Worm (Caenorhabditis elegans): Measurements from ENCODE around the gene F13E9.16.

Gene F13E9.16

DNA sequence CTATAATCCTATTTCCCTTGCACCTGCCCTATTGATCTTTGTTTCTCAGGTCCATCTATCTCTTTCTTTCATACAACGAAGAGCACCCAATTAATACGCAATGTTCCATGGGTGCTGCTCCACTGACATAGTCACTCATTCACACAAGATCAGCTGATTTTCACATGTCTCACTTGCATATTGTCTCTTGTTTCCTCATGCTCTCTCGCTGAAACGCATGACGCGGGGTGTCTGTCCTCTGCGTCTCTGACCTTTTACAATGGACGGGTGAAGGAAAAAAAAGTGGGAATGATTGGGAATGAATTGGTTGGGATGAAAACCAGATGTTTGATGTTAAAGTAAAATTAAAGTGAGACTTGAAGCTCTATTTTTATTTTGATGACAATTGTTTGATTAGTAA, 48.2 kb upstream of the F13E9.16 start:
- peak; percentile 71 for TF ChIP-seq sma-3 (GFP tag; optimal IDR thresholded peaks at IDR 0.05)
- no peak for TF ChIP-seq lin-39 (tag; optimal IDR thresholded peaks at IDR 0.05)
- TF ChIP-seq ceh-82 (tag; optimal IDR thresholded peaks at IDR 0.05) = no peak
- no peak for TF ChIP-seq nhr-77 (tag; optimal IDR thresholded peaks at IDR 0.05)
- peak; percentile 60 for TF ChIP-seq zag-1 (tag; optimal IDR thresholded peaks at IDR 0.05)
- TF ChIP-seq F13H6.1 (tag; optimal IDR thresholded peaks at IDR 0.05) = peak; percentile 93
- TF ChIP-seq lin-11 (tag; optimal IDR thresholded peaks at IDR 0.05) = peak; percentile 74
- TF ChIP-seq nhr-129 (tag; optimal IDR thresholded peaks at IDR 0.05) = peak; percentile 97
- TF ChIP-seq snpc-4 (tag; optimal IDR thresholded peaks at IDR 0.05) = peak; percentile 46
- TF ChIP-seq blmp-1 (tag; optimal IDR thresholded peaks at IDR 0.05; ENCODE audit: insufficient read depth) = peak; percentile 52
- TF ChIP-seq egl-27 (tag; optimal IDR thresholded peaks at IDR 0.05) = peak; percentile 78
- peak; percentile 80 for TF ChIP-seq nhr-21 (tag; optimal IDR thresholded peaks at IDR 0.05)
- no peak for TF ChIP-seq ztf-11 (tag; optimal IDR thresholded peaks at IDR 0.05)
- peak; percentile 91 for TF ChIP-seq sem-4 (tag; optimal IDR thresholded peaks at IDR 0.05)
- TF ChIP-seq lin-13 (GFP tag; optimal IDR thresholded peaks at IDR 0.05) = peak; percentile 77
- peak; percentile 96 for TF ChIP-seq C34F6.9 (tag; optimal IDR thresholded peaks at IDR 0.05)
- no peak for TF ChIP-seq unc-39 (tag; optimal IDR thresholded peaks at IDR 0.05)
- no peak for TF ChIP-seq nhr-10 (tag; optimal IDR thresholded peaks at IDR 0.05)
- peak; percentile 84 for TF ChIP-seq ama-1 (optimal IDR thresholded peaks at IDR 0.05)
- peak; percentile 80 for TF ChIP-seq Y55F3AM.14 (GFP tag; optimal IDR thresholded peaks at IDR 0.05)
- TF ChIP-seq nhr-237 (tag; optimal IDR thresholded peaks at IDR 0.05) = no peak
- peak in 1 of 2 experiments; percentile 86 for TF ChIP-seq mdl-1 (tag; optimal IDR thresholded peaks at IDR 0.05)
- TF ChIP-seq unc-55 (GFP tag; optimal IDR thresholded peaks at IDR 0.05) = peak; percentile 34
- peak; percentile 90 for TF ChIP-seq ztf-4 (tag; optimal IDR thresholded peaks at IDR 0.05)
- peak; percentile 74 for TF ChIP-seq nhr-25 (tag; optimal IDR thresholded peaks at IDR 0.05)
- peak; percentile 96 for TF ChIP-seq sma-9 (GFP tag; optimal IDR thresholded peaks at IDR 0.05)
- no peak for TF ChIP-seq sma-9 (tag; optimal IDR thresholded peaks at IDR 0.05)
- TF ChIP-seq crh-2 (tag; optimal IDR thresholded peaks at IDR 0.05) = peak; percentile 88
- TF ChIP-seq mab-5 (tag; optimal IDR thresholded peaks at IDR 0.05) = peak; percentile 50
- TF ChIP-seq peb-1 (tag; optimal IDR thresholded peaks at IDR 0.05) = no peak
- no peak for TF ChIP-seq aly-2 (tag; optimal IDR thresholded peaks at IDR 0.05)
- no peak for TF ChIP-seq ceh-16 (tag; optimal IDR thresholded peaks at IDR 0.05)
- TF ChIP-seq fos-1 (tag; optimal IDR thresholded peaks at IDR 0.05) = peak; percentile 66
- TF ChIP-seq elt-1 (tag; optimal IDR thresholded peaks at IDR 0.05) = no peak
- TF ChIP-seq mbf-1 (tag; optimal IDR thresholded peaks at IDR 0.05) = no peak
- TF ChIP-seq skn-1 (tag; optimal IDR thresholded peaks at IDR 0.05) = peak; percentile 31
- peak; percentile 39 to 93 for TF ChIP-seq lsy-2 (tag; optimal IDR thresholded peaks at IDR 0.05)
- no peak for TF ChIP-seq dmd-4 (tag; optimal IDR thresholded peaks at IDR 0.05)
- TF ChIP-seq gmeb-1 (tag; optimal IDR thresholded peaks at IDR 0.05) = peak; percentile 64
- TF ChIP-seq unc-62 (GFP tag; optimal IDR thresholded peaks at IDR 0.05) = no peak
- no peak for TF ChIP-seq elt-3 (tag; optimal IDR thresholded peaks at IDR 0.05)
- TF ChIP-seq nhr-6 (tag; optimal IDR thresholded peaks at IDR 0.05) = peak; percentile 82
- no peak for TF ChIP-seq ZK546.5 (tag; optimal IDR thresholded peaks at IDR 0.05)
- TF ChIP-seq ztf-1 (GFP tag; conservative IDR thresholded peaks at IDR 0.05) = no peak

DNA sequence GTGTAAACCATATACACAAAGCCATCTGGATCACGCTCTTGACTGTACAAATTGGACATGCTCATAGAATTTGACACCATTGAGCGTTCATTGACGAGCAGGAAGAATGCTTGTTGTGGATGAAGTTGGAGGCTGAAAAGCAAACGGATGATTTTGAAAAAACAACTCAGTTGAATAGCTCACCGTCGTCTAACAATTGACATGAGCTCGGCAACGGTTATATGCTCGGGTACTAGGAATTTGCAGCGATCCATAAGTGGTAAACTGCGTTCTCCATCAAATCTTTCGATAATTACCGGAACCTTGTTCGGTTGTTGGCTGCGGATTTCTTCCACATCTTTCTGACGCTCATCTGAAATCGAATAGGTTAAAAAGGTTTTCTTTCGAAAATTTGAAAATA, 47.6 kb upstream of the F13E9.16 start:
- TF ChIP-seq ama-1 (optimal IDR thresholded peaks at IDR 0.05) = no peak
- TF ChIP-seq sma-9 (GFP tag; optimal IDR thresholded peaks at IDR 0.05) = no peak
- no peak for TF ChIP-seq sma-9 (tag; optimal IDR thresholded peaks at IDR 0.05)
- no peak for TF ChIP-seq nhr-129 (tag; optimal IDR thresholded peaks at IDR 0.05)
- no peak for TF ChIP-seq crh-2 (tag; optimal IDR thresholded peaks at IDR 0.05)
- no peak for TF ChIP-seq ztf-11 (tag; optimal IDR thresholded peaks at IDR 0.05)
- no peak for TF ChIP-seq lin-39 (tag; optimal IDR thresholded peaks at IDR 0.05)
- no peak for TF ChIP-seq ZK546.5 (tag; optimal IDR thresholded peaks at IDR 0.05)
- no peak for TF ChIP-seq nhr-25 (tag; optimal IDR thresholded peaks at IDR 0.05)
- TF ChIP-seq C34F6.9 (tag; optimal IDR thresholded peaks at IDR 0.05) = no peak

All from whole organism, L2 larva.